Worm (Caenorhabditis elegans): ENCODE measurements around the gene C18C4.7.

- TF ChIP-seq snpc-4 (tag; optimal IDR thresholded peaks at IDR 0.05) = peak; percentile 65
- TF ChIP-seq aly-2 (tag; optimal IDR thresholded peaks at IDR 0.05) = no peak
- no peak for TF ChIP-seq unc-62 (GFP tag; optimal IDR thresholded peaks at IDR 0.05)
- no peak for TF ChIP-seq nhr-28 (tag; optimal IDR thresholded peaks at IDR 0.05)
- TF ChIP-seq daf-12 (tag; optimal IDR thresholded peaks at IDR 0.05) = no peak
- peak; percentile 30 for TF ChIP-seq elt-2 (tag; optimal IDR thresholded peaks at IDR 0.05)
- TF ChIP-seq elt-1 (tag; optimal IDR thresholded peaks at IDR 0.05) = no peak
- no peak for TF ChIP-seq nhr-237 (tag; optimal IDR thresholded peaks at IDR 0.05)
- TF ChIP-seq pha-4 (tag; optimal IDR thresholded peaks at IDR 0.05) = peak; percentile 50
- TF ChIP-seq nhr-67 (tag; optimal IDR thresholded peaks at IDR 0.05) = no peak
- TF ChIP-seq jun-1 (tag; optimal IDR thresholded peaks at IDR 0.05) = no peak
- TF ChIP-seq ceh-82 (tag; optimal IDR thresholded peaks at IDR 0.05) = no peak
Observed at ce11 chrV:5580517-5580916, 13.5 kb upstream of the C18C4.7 start.
